Worm (Caenorhabditis elegans): ENCODE results near the gene F54F7.3.

ce11 chrX:11837378-11837777 lies 12.6 kb downstream of the F54F7.3 start, which contains the start of gene taf-7.1:
- TF ChIP-seq unc-62 (GFP tag; optimal IDR thresholded peaks at IDR 0.05) (no peak), snpc-1.3 (tag; optimal IDR thresholded peaks at IDR 0.05; ENCODE audit: insufficient read depth) (no peak), snpc-4 (GFP tag; optimal IDR thresholded peaks at IDR 0.05) (no peak), snpc-4 (tag; optimal IDR thresholded peaks at IDR 0.05) (no peak), ceh-79 (tag; optimal IDR thresholded peaks at IDR 0.05) (no peak), nhr-90 (tag; optimal IDR thresholded peaks at IDR 0.05) (no peak), efl-1 (GFP tag; optimal IDR thresholded peaks at IDR 0.05) (no peak), F39B2.1 (GFP tag; IDR thresholded peaks at IDR 0.05) (no peak), attf-6 (GFP tag; IDR thresholded peaks at IDR 0.05) (no peak), F49E8.2 (tag; optimal IDR thresholded peaks at IDR 0.05; ENCODE audit: insufficient read depth) (no peak)
